Worm (Caenorhabditis elegans) whole organism, mixed stage, embryonic: Measurements from ENCODE around the gene Y41D4A.4.

Source experiments
- bed-3 ChIP-seq: fragments of 200-800 bp; sonication (Bioruptor generic); optimal IDR thresholded peaks from 3 replicates; lab custom pipeline; 2018; ENCODE audit warnings: mild to moderate bottlenecking, missing genetic modification characterization, moderate library complexity, missing compliant biosample characterization
- blmp-1 ChIP-seq: fragments of 150-350 bp; optimal IDR thresholded peaks from 2 replicates; lab custom pipeline; 2014; ENCODE audit warnings: missing biosample characterization, missing genetic modification characterization
- ceh-39 ChIP-seq: fragments of 150-350 bp; optimal IDR thresholded peaks from 2 replicates; lab custom pipeline; 2014; ENCODE audit warnings: missing biosample characterization, missing genetic modification characterization
- ceh-43 ChIP-seq: fragments of 200-800 bp; sonication (Bioruptor generic); optimal IDR thresholded peaks from 2 replicates; lab custom pipeline; 2018; ENCODE audit warnings: mild to moderate bottlenecking, missing genetic modification characterization, moderate library complexity, missing compliant biosample characterization
- ceh-83 ChIP-seq: fragments of 200-800 bp; sonication (Bioruptor generic); optimal IDR thresholded peaks from 2 replicates; lab custom pipeline; 2018; ENCODE audit warnings: mild to moderate bottlenecking, missing genetic modification characterization, missing compliant biosample characterization
- ces-1 ChIP-seq: fragments of 150-350 bp; optimal IDR thresholded peaks from 2 replicates; lab custom pipeline; 2014; ENCODE audit warnings: missing biosample characterization, missing genetic modification reagents, missing genetic modification characterization
- drap-1 ChIP-seq: fragments of 200-800 bp; sonication (Bioruptor generic); optimal IDR thresholded peaks from 3 replicates; lab custom pipeline; 2018; ENCODE audit warnings: mild to moderate bottlenecking, missing genetic modification characterization, missing compliant biosample characterization
- elt-1 ChIP-seq: sonication (generic microtip); optimal IDR thresholded peaks from 2 replicates; lab custom pipeline; 2017; ENCODE audit warnings: missing genetic modification characterization, mild to moderate bottlenecking, missing compliant biosample characterization, antibody characterized with exemption, moderate library complexity, borderline replicate concordance; ENCODE audit not compliant: insufficient read depth
- flh-1 ChIP-seq: fragments of 200-800 bp; sonication (Bioruptor generic); optimal IDR thresholded peaks from 2 replicates; lab custom pipeline; 2018; ENCODE audit warnings: mild to moderate bottlenecking, missing genetic modification characterization, moderate library complexity, missing compliant biosample characterization
- ham-2 ChIP-seq: fragments of 200-800 bp; sonication (Bioruptor generic); optimal IDR thresholded peaks from 2 replicates; lab custom pipeline; 2018; ENCODE audit warnings: mild to moderate bottlenecking, missing genetic modification characterization, missing compliant biosample characterization
- hlh-1 ChIP-seq: fragments of 150-350 bp; optimal IDR thresholded peaks from 2 replicates; lab custom pipeline; 2014; ENCODE audit warnings: missing biosample characterization, missing genetic modification reagents, missing genetic modification characterization
- lin-13 ChIP-seq: fragments of 150-350 bp; optimal IDR thresholded peaks from 2 replicates; lab custom pipeline; 2014; ENCODE audit warnings: missing biosample characterization, missing genetic modification characterization
- lin-32 ChIP-seq: fragments of 200-800 bp; sonication (Bioruptor generic); optimal IDR thresholded peaks from 2 replicates; lab custom pipeline; 2018; ENCODE audit warnings: mild to moderate bottlenecking, missing genetic modification characterization, missing compliant biosample characterization
- lsy-2 ChIP-seq: fragments of 150-350 bp; optimal IDR thresholded peaks from 2 replicates; lab custom pipeline; 2014; ENCODE audit warnings: missing biosample characterization, missing genetic modification characterization
- mab-5 ChIP-seq: fragments of 150-350 bp; optimal IDR thresholded peaks from 2 replicates; lab custom pipeline; 2014; ENCODE audit warnings: missing biosample characterization, missing genetic modification characterization
- mep-1 ChIP-seq: fragments of 150-350 bp; optimal IDR thresholded peaks from 2 replicates; lab custom pipeline; 2017; ENCODE audit warnings: missing biosample characterization, missing genetic modification reagents, missing genetic modification characterization, inconsistent platforms
- mls-2 ChIP-seq: sonication (generic microtip); optimal IDR thresholded peaks from 2 replicates; lab custom pipeline; 2016; ENCODE audit warnings: mild to moderate bottlenecking, missing genetic modification characterization, moderate library complexity, missing compliant biosample characterization
- nhr-12 ChIP-seq: fragments of 150-350 bp; optimal IDR thresholded peaks from 2 replicates; lab custom pipeline; 2014; ENCODE audit warnings: missing biosample characterization, missing genetic modification characterization
- nhr-2 ChIP-seq: fragments of 150-350 bp; optimal IDR thresholded peaks from 2 replicates; lab custom pipeline; 2014; ENCODE audit warnings: missing biosample characterization, missing genetic modification characterization
- nhr-237 ChIP-seq: fragments of 150-350 bp; optimal IDR thresholded peaks from 2 replicates; lab custom pipeline; 2014; ENCODE audit warnings: missing biosample characterization, missing genetic modification characterization
- nhr-28 ChIP-seq: fragments of 150-350 bp; optimal IDR thresholded peaks from 2 replicates; lab custom pipeline; 2014; ENCODE audit warnings: missing biosample characterization, missing genetic modification characterization
- pha-4 ChIP-seq: fragments of 150-350 bp; optimal IDR thresholded peaks from 2 replicates; lab custom pipeline; 2018; ENCODE audit warnings: missing biosample characterization, missing genetic modification reagents, missing genetic modification characterization
- sem-2 ChIP-seq: fragments of 200-800 bp; sonication (Bioruptor generic); optimal IDR thresholded peaks from 2 replicates; lab custom pipeline; 2018; ENCODE audit warnings: mild to moderate bottlenecking, missing genetic modification characterization, missing compliant biosample characterization
- snpc-4 ChIP-seq: fragments of 150-350 bp; optimal IDR thresholded peaks from 2 replicates; lab custom pipeline; 2014; ENCODE audit warnings: missing biosample characterization, missing genetic modification characterization
- sptf-1 ChIP-seq: sonication (generic microtip); optimal IDR thresholded peaks from 2 replicates; lab custom pipeline; 2017; ENCODE audit warnings: mild to moderate bottlenecking, missing genetic modification characterization, moderate library complexity, missing compliant biosample characterization
- unc-120 ChIP-seq: sonication (generic microtip); optimal IDR thresholded peaks from 2 replicates; lab custom pipeline; 2017; ENCODE audit warnings: missing genetic modification characterization, missing compliant biosample characterization; ENCODE audit not compliant: poor library complexity, severe bottlenecking
- unc-39 ChIP-seq: fragments of 150-350 bp; optimal IDR thresholded peaks from 2 replicates; lab custom pipeline; 2014; ENCODE audit warnings: missing biosample characterization, missing genetic modification characterization
- unc-62 ChIP-seq: fragments of 150-350 bp; optimal IDR thresholded peaks from 2 replicates; lab custom pipeline; 2014; ENCODE audit warnings: missing biosample characterization, missing genetic modification reagents, missing genetic modification characterization
- ztf-11 ChIP-seq: fragments of 150-350 bp; optimal IDR thresholded peaks from 2 replicates; lab custom pipeline; 2014; ENCODE audit warnings: missing biosample characterization, missing genetic modification characterization

Gene Y41D4A.4

ce11 chrIV:1707960-1708359 lies 37.8 kb upstream of the Y41D4A.4 start:
- TF ChIP-seq ztf-11 (tag; lab: Kevin White, UChicago) (no peak), nhr-12 (tag; lab: Kevin White, UChicago) (no peak), mep-1 (tag; lab: Kevin White, UChicago) (no peak), lsy-2 (tag; lab: Kevin White, UChicago) (no peak)

ce11 chrIV:1708426-1708826 lies 37.4 kb upstream of the Y41D4A.4 start:
- no peak for TF ChIP-seq mab-5 (tag; lab: Kevin White, UChicago)
- no peak for TF ChIP-seq ceh-43
- no peak for TF ChIP-seq snpc-4 (tag; lab: Kevin White, UChicago)
- no peak for TF ChIP-seq elt-1
- TF ChIP-seq blmp-1 (tag; lab: Kevin White, UChicago) = no peak
- no peak for TF ChIP-seq lin-32 (GFP tag; lab: Kevin White, UChicago)
- TF ChIP-seq nhr-28 (tag; lab: Kevin White, UChicago) = no peak
- TF ChIP-seq mep-1 (tag; lab: Kevin White, UChicago) = no peak
- no peak for TF ChIP-seq unc-120 (tag; lab: Kevin White, UChicago)
- no peak for TF ChIP-seq lsy-2 (tag; lab: Kevin White, UChicago)
- TF ChIP-seq unc-62 (GFP tag; lab: Kevin White, UChicago) = no peak
- no peak for TF ChIP-seq flh-1 (GFP tag; lab: Kevin White, UChicago)
- TF ChIP-seq ces-1 (GFP tag; lab: Kevin White, UChicago) = no peak
- no peak for TF ChIP-seq sptf-1 (tag; lab: Kevin White, UChicago)
- TF ChIP-seq sem-2 (GFP tag; lab: Kevin White, UChicago) = no peak
- TF ChIP-seq nhr-2 (tag; lab: Kevin White, UChicago) = no peak
- TF ChIP-seq pha-4 (tag; lab: Kevin White, UChicago) = no peak
- TF ChIP-seq mls-2 (tag; lab: Kevin White, UChicago) = no peak
- TF ChIP-seq ztf-11 (tag; lab: Kevin White, UChicago) = no peak

ce11 chrIV:1709002-1709401 lies 36.8 kb upstream of the Y41D4A.4 start:
- TF ChIP-seq flh-1 (GFP tag; lab: Kevin White, UChicago) (no peak), nhr-2 (tag; lab: Kevin White, UChicago) (no peak), bed-3 (GFP tag; lab: Kevin White, UChicago) (no peak), hlh-1 (no peak), sem-2 (GFP tag; lab: Kevin White, UChicago) (no peak), ceh-83 (GFP tag; lab: Kevin White, UChicago) (no peak)

ce11 chrIV:1709695-1710315 lies 36.0 kb upstream of the Y41D4A.4 start, which contains the start of the genes pbs-1 and K08D12.3:
Gene pbs-1 (minus strand): TSS chrIV:1709745.
Gene K08D12.3 (plus strand): TSS chrIV:1710265.
- no peak for TF ChIP-seq nhr-28 (tag; lab: Kevin White, UChicago)
- no peak for TF ChIP-seq ztf-11 (tag; lab: Kevin White, UChicago)
- no peak for TF ChIP-seq hlh-1
- TF ChIP-seq lin-32 (GFP tag; lab: Kevin White, UChicago) = no peak
- TF ChIP-seq nhr-237 = peak; percentile 30
- peak; percentile 22 for TF ChIP-seq ces-1 (GFP tag; lab: Kevin White, UChicago)
- TF ChIP-seq blmp-1 (tag; lab: Kevin White, UChicago) = no peak
- peak; percentile 55 for TF ChIP-seq mep-1 (tag; lab: Kevin White, UChicago)
- no peak for TF ChIP-seq drap-1
- TF ChIP-seq ceh-39 (tag; lab: Kevin White, UChicago) = peak; percentile 49
- TF ChIP-seq bed-3 (GFP tag; lab: Kevin White, UChicago) = no peak
- TF ChIP-seq lin-13 (tag; lab: Kevin White, UChicago) = peak; percentile 88
- peak; percentile 72 for TF ChIP-seq lsy-2 (tag; lab: Kevin White, UChicago)
- no peak for TF ChIP-seq snpc-4 (tag; lab: Kevin White, UChicago)
- TF ChIP-seq ham-2 (GFP tag; lab: Kevin White, UChicago) = no peak
- TF ChIP-seq unc-120 (tag; lab: Kevin White, UChicago) = no peak
- peak; percentile 64 for TF ChIP-seq pha-4 (tag; lab: Kevin White, UChicago)
- TF ChIP-seq sptf-1 (tag; lab: Kevin White, UChicago) = no peak

- TF ChIP-seq unc-39 = no peak
Observed at ce11 chrIV:1710535-1710934, 35.3 kb upstream of the Y41D4A.4 start.
